Fruit fly (Drosophila melanogaster) S2 (cell line): ENCODE measurements around the gene CG31104.

Experiments
- CG8478 ChIP-seq: fragments of >200 bp; optimal IDR thresholded peaks from 2 replicates; lab custom pipeline; 2018
- CTCF ChIP-seq, 2 experiments: fragments of >200 bp; optimal IDR thresholded peaks; 2 replicates each; lab custom pipeline; 2018

- TF ChIP-seq CG8478 (lab: Kevin White, UChicago) = no peak
- no peak for TF ChIP-seq CTCF (optimal IDR thresholded peaks at IDR 0.05; lab: Kevin White, UChicago)
Measured at dm6 chr3R:25266751-25267150, 18.5 kb upstream of the CG31104 start.
